Worm (Caenorhabditis elegans) whole organism, L1 larva: ENCODE data around the gene Y39B6A.9.

Source experiments
- C16A3.4 ChIP-seq: fragments of 150-350 bp; optimal IDR thresholded peaks from 2 replicates; lab custom pipeline; 2014; ENCODE audit warnings: missing biosample characterization, missing genetic modification characterization
- aly-2 ChIP-seq: fragments of 150-350 bp; optimal IDR thresholded peaks from 2 replicates; lab custom pipeline; 2014; ENCODE audit warnings: missing biosample characterization, missing genetic modification characterization
- ceh-8 ChIP-seq: fragments of 200-800 bp; sonication (Bioruptor generic); optimal IDR thresholded peaks from 2 replicates; lab custom pipeline; 2018; ENCODE audit warnings: mild to moderate bottlenecking, missing genetic modification characterization, moderate library complexity, missing compliant biosample characterization
- ceh-82 ChIP-seq, 3 experiments: fragments of 150-350 bp in 1 of 3; sonication (generic microtip) in 2 of 3; optimal IDR thresholded peaks; 2 replicates each; lab custom pipeline; 2014 to 2017; ENCODE audit warnings: missing biosample characterization in 3 of 3, missing genetic modification characterization in 3 of 3
- dpl-1 ChIP-seq, 3 experiments: fragments of 150-350 bp in 2 of 3; sonication (generic microtip) in 1 of 3; optimal IDR thresholded peaks; 2 replicates each; lab custom pipeline; 2014 to 2017; ENCODE audit warnings: missing biosample characterization in 3 of 3, missing genetic modification characterization in 3 of 3, missing genetic modification reagents in 3 of 3
- dsc-1 ChIP-seq: sonication (generic microtip); optimal IDR thresholded peaks from 2 replicates; lab custom pipeline; 2016; ENCODE audit warnings: mild to moderate bottlenecking, missing genetic modification characterization, missing compliant biosample characterization
- efl-1 ChIP-seq, 4 experiments: fragments of 150-350 bp; optimal IDR thresholded peaks in 3 of 4; peaks in 1 of 4; 1 replicate in 1 of 4; 2 replicates in 3 of 4; lab custom pipeline; 2014; ENCODE audit warnings: missing biosample characterization in 2 of 4, missing genetic modification characterization in 2 of 4, missing genetic modification reagents in 2 of 4
- efl-3 ChIP-seq: fragments of 200-800 bp; sonication (Bioruptor generic); optimal IDR thresholded peaks from 2 replicates; lab custom pipeline; 2018; ENCODE audit warnings: mild to moderate bottlenecking, missing genetic modification characterization, missing compliant biosample characterization
- egl-13 ChIP-seq: sonication (generic microtip); optimal IDR thresholded peaks from 2 replicates; lab custom pipeline; 2016; ENCODE audit warnings: missing genotype, missing genetic modification reagents, missing genetic modification characterization, missing compliant biosample characterization
- egl-27 ChIP-seq, 2 experiments: fragments of 150-350 bp in 1 of 2; sonication (generic microtip); optimal IDR thresholded peaks; 3 replicates each; lab custom pipeline; 2017 to 2018; ENCODE audit warnings: missing biosample characterization in 2 of 2, missing genetic modification characterization in 2 of 2, missing genetic modification reagents in 2 of 2
- ets-5 ChIP-seq: fragments of 200-800 bp; sonication (Bioruptor generic); IDR thresholded peaks from 2 replicates; pipeline ENCODE4 v1.3.6; 2022; ENCODE audit warnings: missing genetic modification characterization, missing compliant biosample characterization
- fkh-10 ChIP-seq: sonication (generic microtip); optimal IDR thresholded peaks from 2 replicates; lab custom pipeline; 2017; ENCODE audit warnings: missing biosample characterization, missing genetic modification reagents, missing genetic modification characterization
- fkh-4 ChIP-seq: sonication (generic microtip); optimal IDR thresholded peaks from 2 replicates; lab custom pipeline; 2016; ENCODE audit warnings: missing compliant biosample characterization, missing genetic modification characterization, borderline replicate concordance
- fkh-8 ChIP-seq: sonication (generic microtip); optimal IDR thresholded peaks from 2 replicates; lab custom pipeline; 2016; ENCODE audit warnings: mild to moderate bottlenecking, missing genetic modification characterization, missing compliant biosample characterization
- fos-1 ChIP-seq: fragments of 150-350 bp; optimal IDR thresholded peaks from 2 replicates; lab custom pipeline; 2014; ENCODE audit warnings: missing biosample characterization, missing genetic modification characterization
- grh-1 ChIP-seq: fragments of 200-800 bp; sonication (Bioruptor generic); IDR thresholded peaks from 2 replicates; pipeline ENCODE4 v1.3.6; 2022; ENCODE audit warnings: missing genetic modification reagents, missing genetic modification characterization, missing compliant biosample characterization
- hlh-4 ChIP-seq: sonication (generic microtip); optimal IDR thresholded peaks from 2 replicates; lab custom pipeline; 2016; ENCODE audit warnings: mild to moderate bottlenecking, missing genetic modification characterization, missing compliant biosample characterization
- irx-1 ChIP-seq: sonication (generic microtip); optimal IDR thresholded peaks from 2 replicates; lab custom pipeline; 2016; ENCODE audit warnings: missing genetic modification characterization, missing compliant biosample characterization
- isw-1 ChIP-seq: fragments of 200-800 bp; sonication (Bioruptor generic); IDR thresholded peaks from 2 replicates; pipeline ENCODE4 v1.3.6; 2022; ENCODE audit warnings: missing genetic modification characterization, missing compliant biosample characterization
- jun-1 ChIP-seq: fragments of 150-350 bp; optimal IDR thresholded peaks from 2 replicates; lab custom pipeline; 2014; ENCODE audit warnings: missing biosample characterization, missing genetic modification reagents, missing genetic modification characterization
- lin-35 ChIP-seq, 2 experiments: fragments of 150-350 bp; optimal IDR thresholded peaks; 2 replicates each; lab custom pipeline; 2014; ENCODE audit warnings: missing biosample characterization in 2 of 2, missing genetic modification characterization in 2 of 2, missing genetic modification reagents in 2 of 2
- lsy-2 ChIP-seq, 2 experiments: fragments of 150-350 bp; optimal IDR thresholded peaks; 2 replicates each; lab custom pipeline; 2014; ENCODE audit warnings: missing biosample characterization in 2 of 2, missing genetic modification characterization in 2 of 2
- mab-9 ChIP-seq: fragments of 200-800 bp; sonication (Bioruptor generic); IDR thresholded peaks from 2 replicates; pipeline ENCODE4 v1.3.6; 2022; ENCODE audit warnings: missing genetic modification reagents, missing genetic modification characterization, missing compliant biosample characterization
- mdl-1 ChIP-seq, 2 experiments: fragments of 150-350 bp; optimal IDR thresholded peaks; 2 replicates each; lab custom pipeline; 2014 to 2017; ENCODE audit warnings: missing biosample characterization in 2 of 2, missing genetic modification characterization in 2 of 2, inconsistent platforms in 1 of 2
- mef-2 ChIP-seq: fragments of 150-350 bp; optimal IDR thresholded peaks from 2 replicates; lab custom pipeline; 2014; ENCODE audit warnings: missing biosample characterization, missing genetic modification characterization
- mep-1 ChIP-seq: fragments of 150-350 bp; optimal IDR thresholded peaks from 2 replicates; lab custom pipeline; 2014; ENCODE audit warnings: missing biosample characterization, missing genetic modification characterization
- nhr-19 ChIP-seq: fragments of 200-800 bp; sonication (Bioruptor generic); conservative IDR thresholded peaks from 2 replicates; pipeline ENCODE4 v1.3.6; 2022; ENCODE audit warnings: missing genetic modification characterization, missing compliant biosample characterization
- nhr-20 ChIP-seq: sonication (generic microtip); optimal IDR thresholded peaks from 2 replicates; lab custom pipeline; 2016; ENCODE audit warnings: mild to moderate bottlenecking, missing genetic modification characterization, missing compliant biosample characterization
- nhr-28 ChIP-seq: fragments of 150-350 bp; optimal IDR thresholded peaks from 2 replicates; lab custom pipeline; 2014; ENCODE audit warnings: missing biosample characterization, missing genetic modification characterization
- nhr-47 ChIP-seq: sonication (generic microtip); optimal IDR thresholded peaks from 2 replicates; lab custom pipeline; 2016; ENCODE audit warnings: mild to moderate bottlenecking, missing genetic modification characterization, moderate library complexity, missing compliant biosample characterization
- nhr-71 ChIP-seq: sonication (generic microtip); optimal IDR thresholded peaks from 2 replicates; lab custom pipeline; 2016; ENCODE audit warnings: mild to moderate bottlenecking, missing genetic modification characterization, moderate library complexity, missing compliant biosample characterization
- nhr-76 ChIP-seq: sonication (generic microtip); optimal IDR thresholded peaks from 2 replicates; lab custom pipeline; 2017; ENCODE audit warnings: missing biosample characterization, missing genetic modification characterization
- nhr-77 ChIP-seq: fragments of 150-350 bp; optimal IDR thresholded peaks from 2 replicates; lab custom pipeline; 2014; ENCODE audit warnings: missing biosample characterization, missing genetic modification characterization
- nhr-84 ChIP-seq: sonication (generic microtip); optimal IDR thresholded peaks from 2 replicates; lab custom pipeline; 2017; ENCODE audit warnings: missing biosample characterization, missing genetic modification characterization
- nhr-85 ChIP-seq: sonication (generic microtip); peaks from one replicate; lab custom pipeline; 2016; ENCODE audit warnings: missing genetic modification characterization, inconsistent platforms, missing compliant biosample characterization
- nhr-90 ChIP-seq: sonication (generic microtip); optimal IDR thresholded peaks from 2 replicates; lab custom pipeline; 2016; ENCODE audit warnings: mild to moderate bottlenecking, missing genetic modification characterization, missing compliant biosample characterization; ENCODE audit not compliant: poor library complexity
- pax-3 ChIP-seq: fragments of 200-800 bp; sonication (Bioruptor generic); optimal IDR thresholded peaks from 2 replicates; lab custom pipeline; 2018; ENCODE audit warnings: mild to moderate bottlenecking, missing genetic modification characterization, moderate library complexity, missing compliant biosample characterization
- snpc-4 ChIP-seq: fragments of 150-350 bp; optimal IDR thresholded peaks from 2 replicates; lab custom pipeline; 2014; ENCODE audit warnings: missing biosample characterization, missing genetic modification characterization
- snu-23 ChIP-seq: sonication (generic microtip); optimal IDR thresholded peaks from 2 replicates; lab custom pipeline; 2016; ENCODE audit warnings: missing genetic modification characterization, missing compliant biosample characterization
- sup-37 ChIP-seq: fragments of 200-800 bp; sonication (Bioruptor generic); optimal IDR thresholded peaks from 2 replicates; lab custom pipeline; 2018; ENCODE audit warnings: mild to moderate bottlenecking, missing genetic modification characterization, missing compliant biosample characterization
- swsn-7 ChIP-seq: sonication (generic microtip); optimal IDR thresholded peaks from 2 replicates; lab custom pipeline; 2016; ENCODE audit warnings: missing genetic modification characterization, missing compliant biosample characterization
- tbx-2 ChIP-seq: sonication (generic microtip); optimal IDR thresholded peaks from 2 replicates; lab custom pipeline; 2016; ENCODE audit warnings: missing genetic modification characterization, missing compliant biosample characterization
- unc-86 ChIP-seq: sonication (generic microtip); optimal IDR thresholded peaks from 2 replicates; lab custom pipeline; 2016; ENCODE audit warnings: missing genetic modification characterization, missing compliant biosample characterization
- vab-15 ChIP-seq: sonication (generic microtip); optimal IDR thresholded peaks from 2 replicates; lab custom pipeline; 2017; ENCODE audit warnings: missing genotype, mild to moderate bottlenecking, missing genetic modification characterization, missing compliant biosample characterization
- xbp-1 ChIP-seq: sonication (generic microtip); optimal IDR thresholded peaks from 2 replicates; lab custom pipeline; 2016; ENCODE audit warnings: missing genetic modification characterization, missing compliant biosample characterization
- zip-4 ChIP-seq: fragments of 200-800 bp; sonication (Bioruptor generic); optimal IDR thresholded peaks from 2 replicates; lab custom pipeline; 2018; ENCODE audit warnings: mild to moderate bottlenecking, missing genetic modification characterization, moderate library complexity, missing compliant biosample characterization
- ztf-11 ChIP-seq, 2 experiments: sonication (generic microtip); optimal IDR thresholded peaks; 2 replicates each; lab custom pipeline; 2016 to 2017; ENCODE audit warnings: missing genetic modification characterization in 2 of 2, missing biosample characterization in 1 of 2, missing compliant biosample characterization in 1 of 2
- ztf-4 ChIP-seq: fragments of 150-350 bp; optimal IDR thresholded peaks from 2 replicates; lab custom pipeline; 2014; ENCODE audit warnings: missing biosample characterization, missing genetic modification characterization

The Y39B6A.9 gene

ce11 chrV:19125812-19126211 lies 10.5 kb upstream of the Y39B6A.9 start:
- TF ChIP-seq nhr-19 (GFP tag; lab: Robert Waterston, UW) = peak; percentile 92
- TF ChIP-seq nhr-47 (tag; lab: Kevin White, UChicago) = peak; percentile 83
- TF ChIP-seq fkh-10 (GFP tag; lab: Kevin White, UChicago) = no peak
- TF ChIP-seq dsc-1 (tag; lab: Kevin White, UChicago) = peak; percentile 42
- TF ChIP-seq nhr-77 = peak; percentile 0
- TF ChIP-seq vab-15 (tag; lab: Kevin White, UChicago) = peak; percentile 28
- no peak for TF ChIP-seq egl-27 (tag; optimal IDR thresholded peaks at IDR 0.05; lab: Kevin White, UChicago)
- no peak for TF ChIP-seq efl-3 (GFP tag; lab: Kevin White, UChicago)
- TF ChIP-seq aly-2 (tag; lab: Kevin White, UChicago) = no peak
- TF ChIP-seq mdl-1 (tag; optimal IDR thresholded peaks at IDR 0.05; lab: Kevin White, UChicago) = peak in 1 of 2 experiments; percentile 53
- peak; percentile 21 for TF ChIP-seq sup-37 (GFP tag; lab: Kevin White, UChicago)
- no peak for TF ChIP-seq nhr-84
- peak; percentile 35 to 59 for TF ChIP-seq lin-35 (GFP tag; optimal IDR thresholded peaks at IDR 0.05; lab: Kevin White, UChicago)
- peak; percentile 29 for TF ChIP-seq egl-13 (tag; lab: Kevin White, UChicago)
- TF ChIP-seq fkh-8 = peak; percentile 80
- peak in 1 of 2 experiments; percentile 43 for TF ChIP-seq ztf-11 (tag; optimal IDR thresholded peaks at IDR 0.05; lab: Kevin White, UChicago)
- TF ChIP-seq lsy-2 (tag; optimal IDR thresholded peaks at IDR 0.05; lab: Kevin White, UChicago) = peak; percentile 59 to 61
- TF ChIP-seq ztf-4 = no peak
- peak; percentile 63 for TF ChIP-seq mab-9 (GFP tag; lab: Robert Waterston, UW)
- no peak for TF ChIP-seq nhr-28
- TF ChIP-seq nhr-71 (tag; lab: Kevin White, UChicago) = peak; percentile 72
- peak; percentile 54 for TF ChIP-seq unc-86 (tag; lab: Kevin White, UChicago)
- peak; percentile 65 for TF ChIP-seq pax-3 (tag; lab: Kevin White, UChicago)
- peak; percentile 26 for TF ChIP-seq xbp-1
- TF ChIP-seq grh-1 (GFP tag; lab: Robert Waterston, UW) = peak; percentile 63
- TF ChIP-seq tbx-2 (tag; lab: Kevin White, UChicago) = peak; percentile 51
- peak; percentile 50 for TF ChIP-seq mep-1 (tag; lab: Kevin White, UChicago)
- TF ChIP-seq ets-5 (GFP tag; lab: Robert Waterston, UW) = no peak
- peak; percentile 10 to 46 (median 32) for TF ChIP-seq dpl-1 (GFP tag; optimal IDR thresholded peaks at IDR 0.05; lab: Kevin White, UChicago)
- peak; percentile 83 for TF ChIP-seq nhr-85 (tag; lab: Kevin White, UChicago)
- peak; percentile 1 for TF ChIP-seq fos-1 (tag; lab: Kevin White, UChicago)
- peak; percentile 64 for TF ChIP-seq swsn-7 (tag; lab: Kevin White, UChicago)
- peak; percentile 32 to 44 (median 33) for TF ChIP-seq ceh-82 (tag; optimal IDR thresholded peaks at IDR 0.05; lab: Kevin White, UChicago)
- no peak for TF ChIP-seq nhr-76 (tag; lab: Kevin White, UChicago)
- peak; percentile 48 for TF ChIP-seq nhr-20
- peak; percentile 31 to 56 for TF ChIP-seq efl-1 (optimal IDR thresholded peaks at IDR 0.05; lab: Kevin White, UChicago)
- peak; percentile 51 to 95 for TF ChIP-seq efl-1 (GFP tag; optimal IDR thresholded peaks at IDR 0.05 in 1 of 2; lab: Kevin White, UChicago)
- no peak for TF ChIP-seq mef-2
- TF ChIP-seq snpc-4 (tag; lab: Kevin White, UChicago) = peak; percentile 46
- TF ChIP-seq fkh-4 (tag; lab: Kevin White, UChicago) = peak; percentile 13
- TF ChIP-seq snu-23 (GFP tag; lab: Kevin White, UChicago) = peak; percentile 67
- peak; percentile 39 for TF ChIP-seq jun-1 (tag; lab: Kevin White, UChicago)
- TF ChIP-seq irx-1 (tag; lab: Kevin White, UChicago) = peak; percentile 66
- TF ChIP-seq zip-4 (GFP tag; lab: Kevin White, UChicago) = peak; percentile 60
- TF ChIP-seq C16A3.4 (tag; lab: Kevin White, UChicago) = peak; percentile 61
- TF ChIP-seq hlh-4 (tag; lab: Kevin White, UChicago) = no peak
- TF ChIP-seq ceh-8 (GFP tag; lab: Kevin White, UChicago) = peak; percentile 80
- peak; percentile 70 for TF ChIP-seq nhr-90
- peak; percentile 59 for TF ChIP-seq isw-1
